Worm (Caenorhabditis elegans): ENCODE results near the gene syf-2.
A peak's percentile ranks its signal among the peaks of the same experiment; 100 is the strongest.

DNA sequence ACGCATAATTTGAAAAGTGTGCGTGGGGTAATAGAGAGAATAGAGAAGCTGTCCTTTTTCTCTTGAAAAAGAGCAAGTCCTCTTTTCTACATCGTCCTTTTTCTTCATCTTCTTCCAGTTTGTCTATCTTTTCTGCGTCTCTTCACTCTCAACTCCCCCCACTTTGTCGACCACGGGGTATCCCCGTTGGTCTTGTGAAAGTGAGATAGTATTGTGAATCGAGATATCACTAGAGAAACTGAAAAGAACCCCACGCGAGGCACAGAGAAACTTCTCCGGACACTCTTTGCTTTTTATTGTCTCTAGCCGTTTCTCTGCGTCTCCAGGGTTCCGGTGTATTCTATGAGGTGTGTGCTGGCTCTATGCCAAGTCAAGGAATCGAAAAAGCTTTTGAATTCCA lies 6.3 kb downstream of the syf-2 start:
- TF ChIP-seq flt-1 (GFP tag; IDR thresholded peaks at IDR 0.05) (peak; percentile 3; the same call in 1 of the 2 replicates), ama-1 (optimal IDR thresholded peaks at IDR 0.05) (no peak), sea-1 (GFP tag; conservative IDR thresholded peaks at IDR 0.05) (0 out of 2 replicates have a peak, but pooled peaks have one; percentile 28), tra-4 (tag; optimal IDR thresholded peaks at IDR 0.05) (no peak), hmg-4 (GFP tag; optimal IDR thresholded peaks at IDR 0.05) (peak; percentile 2), hmbx-1 (tag; optimal IDR thresholded peaks at IDR 0.05) (no peak), tbx-37 (GFP tag; conservative IDR thresholded peaks at IDR 0.05) (no peak), F13C5.2 (tag; optimal IDR thresholded peaks at IDR 0.05) (peak; percentile 70), tbx-11 (GFP tag; IDR thresholded peaks at IDR 0.05) (no peak)
